Fruit fly (Drosophila melanogaster) ovary, adult (tissue): ENCODE data around the gene Tet.

Experiments
- CG17801 ChIP-seq: fragments of 200-800 bp; optimal IDR thresholded peaks from 2 replicates; lab custom pipeline; 2019; ENCODE audit warnings: missing biosample characterization, mild to moderate bottlenecking, missing genetic modification characterization, moderate library complexity; ENCODE audit not compliant: partially characterized antibody

The Tet gene

DNA sequence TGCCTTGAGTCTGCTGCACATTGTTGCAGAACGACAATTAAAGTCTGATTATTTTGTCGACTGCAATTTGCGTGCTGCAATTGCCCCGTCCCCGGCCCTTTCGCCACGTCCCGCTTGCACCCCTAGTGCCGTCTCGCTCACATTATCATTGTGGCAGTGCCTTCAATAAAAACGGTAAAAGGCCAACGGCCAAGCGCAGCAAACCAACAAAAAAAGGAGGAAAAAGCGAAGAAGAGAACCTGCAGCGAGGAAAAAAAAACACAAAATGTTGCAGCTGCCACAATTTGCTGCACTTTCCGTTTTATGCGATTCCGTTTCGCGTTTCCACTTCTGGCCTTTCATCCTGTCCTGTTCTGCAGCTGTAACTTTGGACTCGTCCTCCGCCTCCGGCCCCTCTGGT lies 4.9 kb downstream of the Tet start:
- TF ChIP-seq CG17801 (GFP tag; lab: Kevin White, UChicago), result no peak

DNA sequence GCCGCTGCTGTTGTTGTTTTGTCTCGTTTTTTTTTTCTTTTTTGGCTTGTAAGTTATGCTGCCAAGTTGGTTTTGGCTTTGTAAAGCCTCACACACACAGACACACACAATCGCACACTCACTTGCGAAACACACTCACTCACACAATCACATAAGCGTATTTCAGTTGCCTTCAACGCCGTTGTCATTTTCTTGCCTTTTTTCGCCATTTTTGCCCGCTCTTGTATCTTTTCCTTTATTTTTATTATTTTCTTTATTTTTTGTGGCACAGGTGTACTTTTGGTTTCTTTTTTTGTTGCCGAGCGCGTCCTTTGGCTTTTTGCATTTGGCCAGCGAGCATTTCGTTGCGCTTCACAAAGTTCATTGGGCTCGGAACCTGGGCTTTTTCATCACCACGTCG lies 5.9 kb downstream of the Tet start:
- TF ChIP-seq CG17801 (GFP tag; lab: Kevin White, UChicago), result no peak

DNA sequence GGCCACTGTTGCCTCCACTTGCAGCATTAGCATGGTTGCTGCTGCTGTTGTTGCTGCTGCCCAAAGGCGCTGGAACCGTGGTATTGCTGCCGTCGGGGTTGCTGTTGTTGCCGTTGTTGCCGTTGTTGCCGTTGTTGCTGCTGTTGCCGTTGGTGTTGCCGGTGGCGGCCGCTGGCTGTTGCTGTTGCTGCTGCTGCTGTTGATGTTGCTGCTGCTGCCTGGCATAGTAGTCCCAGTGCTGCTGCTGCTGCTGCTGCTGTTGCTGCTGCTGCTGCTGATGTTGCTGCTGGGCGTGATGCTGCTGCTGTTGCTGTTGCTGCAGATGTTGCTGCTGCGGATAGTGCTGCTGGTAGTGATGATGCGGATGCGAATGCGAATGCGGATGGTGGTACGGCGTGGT lies 7.8 kb downstream of the Tet start:
- TF ChIP-seq CG17801 (GFP tag; lab: Kevin White, UChicago), result no peak

DNA sequence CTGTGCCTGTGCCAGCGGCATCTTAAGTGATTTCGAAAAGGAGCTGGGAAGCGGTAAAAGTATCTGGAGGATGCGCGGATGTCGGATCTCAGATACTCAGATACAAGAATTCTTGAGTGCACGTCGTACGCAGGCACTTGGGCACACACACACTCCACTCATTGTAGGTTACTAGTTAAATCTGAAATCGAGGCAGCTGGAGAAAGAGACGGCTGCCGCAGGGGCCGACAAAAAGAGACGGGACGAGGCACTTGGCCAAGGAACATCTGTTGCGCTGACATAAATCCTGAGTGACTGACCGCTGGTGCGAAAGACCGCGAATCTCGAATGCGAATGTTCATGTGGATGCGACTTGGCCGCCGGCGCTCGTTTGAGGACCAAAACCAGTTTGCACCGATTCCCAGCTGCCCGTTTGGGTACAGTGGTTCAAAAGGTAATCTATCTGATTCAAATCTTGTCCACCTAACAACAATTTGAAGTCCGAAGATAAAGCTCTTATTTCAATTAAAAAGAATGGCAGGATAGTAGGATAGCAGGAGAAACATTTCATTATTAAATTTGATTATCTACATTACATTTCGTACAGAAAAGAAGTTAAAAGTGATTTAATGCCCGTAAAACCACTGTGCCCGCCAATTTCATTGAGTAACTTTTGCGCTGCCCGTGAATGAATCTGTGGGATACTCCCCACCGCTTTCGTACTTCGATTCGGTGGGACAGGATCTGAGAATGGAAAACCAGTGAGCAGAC lies 10.1 kb downstream of the Tet start:
- TF ChIP-seq CG17801 (GFP tag; lab: Kevin White, UChicago), result no peak

dm6 chr3L:2867447-2868203 lies 11.3 kb downstream of the Tet start:
- no peak for TF ChIP-seq CG17801 (GFP tag; lab: Kevin White, UChicago)

DNA sequence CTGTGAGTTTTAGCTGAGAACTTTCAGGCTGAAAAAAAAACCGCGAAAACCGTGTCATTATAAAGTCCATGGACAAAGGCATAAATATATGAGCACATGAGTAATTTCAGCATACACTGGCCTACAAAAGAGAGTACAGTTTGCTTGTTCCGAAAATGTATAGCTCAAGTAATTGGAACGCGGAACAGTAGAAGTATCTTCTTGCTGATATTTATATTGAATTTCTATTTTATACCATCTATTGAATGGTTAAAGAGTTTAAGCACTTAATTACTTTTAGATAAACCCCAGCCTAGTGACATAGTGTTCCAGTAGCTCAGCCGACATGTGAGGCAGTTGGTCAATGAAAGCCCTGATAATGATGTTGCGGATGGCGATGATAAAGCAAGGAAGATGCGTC lies 12.1 kb downstream of the Tet start:
- TF ChIP-seq CG17801 (GFP tag; lab: Kevin White, UChicago), result no peak

- TF ChIP-seq CG17801 (GFP tag; lab: Kevin White, UChicago), result no peak
Measured at dm6 chr3L:2865564-2865963, 13.4 kb downstream of the Tet start.

DNA sequence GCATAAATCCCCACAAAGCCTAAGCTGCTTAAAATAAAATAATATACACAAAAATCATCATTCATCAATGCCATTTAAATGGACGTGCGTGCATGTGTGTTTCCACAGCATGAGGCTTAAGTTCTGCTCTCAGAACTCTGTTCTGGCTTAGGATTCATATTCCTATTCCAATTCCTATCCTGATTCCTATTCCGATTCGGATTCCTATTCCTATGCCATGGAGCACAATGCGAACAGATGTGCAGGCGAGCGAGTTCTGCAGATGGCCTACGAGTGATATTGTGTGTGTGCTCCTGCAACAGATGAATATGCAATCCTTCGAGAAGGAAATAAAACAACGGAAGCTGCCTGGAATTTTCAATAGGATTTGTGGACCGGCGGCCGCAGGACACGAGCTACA lies 14.5 kb downstream of the Tet start:
- no peak for TF ChIP-seq CG17801 (GFP tag; lab: Kevin White, UChicago)

DNA sequence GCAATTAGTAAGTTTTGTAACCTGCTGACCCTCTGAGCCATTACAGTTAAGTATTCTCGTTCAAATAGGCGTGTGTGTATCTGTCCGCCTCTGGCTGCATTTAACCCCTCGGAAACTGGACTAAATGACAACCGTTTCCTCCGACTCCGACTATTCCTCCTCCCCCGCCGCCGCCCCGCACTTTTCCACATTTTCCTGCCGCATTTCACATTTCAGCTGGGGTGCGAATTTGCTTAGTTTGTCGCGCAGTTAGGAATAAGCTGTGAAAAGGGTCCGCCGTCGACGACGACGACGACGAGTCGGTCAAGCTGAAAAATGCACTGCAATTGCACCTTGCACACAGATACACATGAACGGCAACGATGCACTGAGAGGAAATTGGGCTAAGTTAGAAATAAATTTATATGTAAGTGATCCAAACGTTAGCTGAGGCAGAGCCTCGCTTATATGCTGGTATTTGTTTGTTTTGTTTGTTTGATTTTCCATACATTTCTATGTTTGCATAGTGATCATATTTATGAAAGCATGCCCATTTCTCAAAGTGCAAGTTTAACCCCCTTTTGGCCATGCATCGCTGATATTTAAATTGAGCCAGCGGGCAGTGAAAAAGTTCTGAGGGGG lies 16.9 kb downstream of the Tet start:
- TF ChIP-seq CG17801 (GFP tag; lab: Kevin White, UChicago), result no peak

dm6 chr3L:2860087-2860486 lies 18.9 kb downstream of the Tet start:
- no peak for TF ChIP-seq CG17801 (GFP tag; lab: Kevin White, UChicago)

dm6 chr3L:2855427-2856005 lies 23.4 kb downstream of the Tet start:
- no peak for TF ChIP-seq CG17801 (GFP tag; lab: Kevin White, UChicago)

DNA sequence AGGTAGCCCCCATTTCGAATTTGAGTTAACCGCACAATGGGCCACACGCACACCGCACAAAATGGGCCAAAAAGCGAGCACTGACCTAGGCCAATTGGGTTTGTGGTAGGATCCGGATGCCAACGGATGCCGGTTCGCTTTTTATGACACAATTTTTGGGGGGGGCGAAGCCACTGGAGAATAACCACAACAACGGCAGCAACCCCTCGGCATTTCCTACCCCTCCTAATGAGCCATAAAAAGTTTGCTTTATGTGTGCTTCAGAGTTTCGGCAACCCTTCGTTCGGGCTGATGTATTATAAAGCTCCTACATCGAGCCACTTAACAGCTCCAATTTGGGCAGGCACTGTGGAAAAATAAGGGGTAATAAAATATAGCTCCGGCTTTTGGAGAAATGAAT lies 24.3 kb downstream of the Tet start:
- no peak for TF ChIP-seq CG17801 (GFP tag; lab: Kevin White, UChicago)

DNA sequence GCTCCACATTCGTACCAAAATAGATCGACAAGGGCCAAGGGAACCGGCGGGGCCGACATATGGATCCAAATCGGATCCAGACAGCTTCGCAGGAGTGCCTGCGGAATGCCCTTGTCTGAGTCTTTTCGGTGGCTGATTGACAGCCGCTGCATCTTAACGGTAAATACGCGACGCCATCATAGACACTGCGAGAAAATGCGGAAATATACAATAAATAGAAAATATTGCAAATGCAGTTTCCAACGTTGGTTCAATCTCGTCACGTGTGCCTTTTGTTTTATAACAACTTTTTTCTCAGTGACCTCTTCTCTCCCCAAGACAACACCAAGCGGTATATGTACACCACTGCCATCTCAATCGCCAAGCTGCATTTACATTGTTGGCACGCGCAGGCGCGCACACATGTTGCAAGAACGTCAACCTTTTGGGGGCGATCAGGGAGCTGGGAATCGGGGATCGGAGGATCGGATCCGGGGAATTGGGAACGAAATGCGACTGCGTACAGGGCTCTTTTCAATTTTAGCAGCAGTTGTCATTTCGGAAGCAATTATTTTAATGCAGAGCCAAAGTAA lies 26.1 kb downstream of the Tet start:
- TF ChIP-seq CG17801 (GFP tag; lab: Kevin White, UChicago), result no peak

dm6 chr3L:2851771-2852170 lies 27.2 kb downstream of the Tet start:
- no peak for TF ChIP-seq CG17801 (GFP tag; lab: Kevin White, UChicago)

- no peak for TF ChIP-seq CG17801 (GFP tag; lab: Kevin White, UChicago)
Measured at dm6 chr3L:2850966-2851365, 28.0 kb downstream of the Tet start.
